Fruit fly (Drosophila melanogaster): ENCODE measurements around the gene Mgat2.

The Mgat2 gene

dm6 chr3R:30043139-30043744 lies 21.2 kb upstream of the Mgat2 start, which contains the start of gene Sry-delta (continued):
- no peak for TF ChIP-seq oc (tag; optimal IDR thresholded peaks at IDR 0.05)
- peak; percentile 41; the same call in 1 of the 3 replicates for TF ChIP-seq mld (GFP tag; IDR thresholded peaks at IDR 0.05; ENCODE audit: partially characterized antibody)
- peak; percentile 95 for TF ChIP-seq zfh2 (GFP tag; optimal IDR thresholded peaks at IDR 0.05)
- TF ChIP-seq Stat92E (GFP tag; optimal IDR thresholded peaks at IDR 0.05), result no peak
- peak; percentile 84 for TF ChIP-seq Chrac-16 (GFP tag; optimal IDR thresholded peaks at IDR 0.05)
- TF ChIP-seq CG10321 (GFP tag; IDR thresholded peaks at IDR 0.05), result peak; percentile 8; the same call in 1 of the 2 replicates
- peak; percentile 82 for TF ChIP-seq CG3281 (GFP tag; optimal IDR thresholded peaks at IDR 0.05)
- TF ChIP-seq Hmx (GFP tag; optimal IDR thresholded peaks at IDR 0.05), result no peak
- peak; percentile 80 for TF ChIP-seq zen (tag; optimal IDR thresholded peaks at IDR 0.05)
- peak; percentile 70 for TF ChIP-seq Myb (GFP tag; optimal IDR thresholded peaks at IDR 0.05)
- TF ChIP-seq bsh (GFP tag; optimal IDR thresholded peaks at IDR 0.05), result peak in 1 of 2 experiments; percentile 58
- peak; percentile 73; the same call in 2 of the 3 replicates for TF ChIP-seq zfh1 (GFP tag; IDR thresholded peaks at IDR 0.05)
- no peak for TF ChIP-seq pita (GFP tag; optimal IDR thresholded peaks at IDR 0.05)
- peak; percentile 84 for TF ChIP-seq bab2 (GFP tag; optimal IDR thresholded peaks at IDR 0.05)
- TF ChIP-seq lmd (GFP tag; IDR thresholded peaks at IDR 0.05), result peak; percentile 62; the same call in 1 of the 2 replicates
- peak; percentile 26 for TF ChIP-seq CG6813 (GFP tag; optimal IDR thresholded peaks at IDR 0.05)
- TF ChIP-seq Rfx (GFP tag; IDR thresholded peaks at IDR 0.05), result peak; percentile 92
- TF ChIP-seq tup (GFP tag; optimal IDR thresholded peaks at IDR 0.05), result peak; percentile 46
- TF ChIP-seq Meics (GFP tag; optimal IDR thresholded peaks at IDR 0.05), result peak; percentile 76
- TF ChIP-seq Usf (GFP tag; optimal IDR thresholded peaks at IDR 0.05), result no peak
- peak; percentile 31 for TF ChIP-seq CG4707 (GFP tag; optimal IDR thresholded peaks at IDR 0.05)
- TF ChIP-seq CG10431 (GFP tag; optimal IDR thresholded peaks at IDR 0.05), result peak; percentile 11
- TF ChIP-seq YL-1 (GFP tag; optimal IDR thresholded peaks at IDR 0.05), result peak; percentile 98
- peak; percentile 78 for TF ChIP-seq rib (GFP tag; IDR thresholded peaks at IDR 0.05)
- TF ChIP-seq Ets65A (GFP tag), result peak; percentile 99
- TF ChIP-seq psq (GFP tag; optimal IDR thresholded peaks at IDR 0.05), result peak; percentile 60
- peak; percentile 74 for TF ChIP-seq CG17186 (GFP tag; optimal IDR thresholded peaks at IDR 0.05)
- no peak for TF ChIP-seq Sox102F (GFP tag; optimal IDR thresholded peaks at IDR 0.05)
- peak; percentile 69 for TF ChIP-seq NK7.1 (GFP tag; optimal IDR thresholded peaks at IDR 0.05)
- peak; percentile 58 for TF ChIP-seq Atf-2 (GFP tag; optimal IDR thresholded peaks at IDR 0.05)
- peak; percentile 81 for TF ChIP-seq CG8924 (tag; optimal IDR thresholded peaks at IDR 0.05)
- TF ChIP-seq CG18262 (tag; optimal IDR thresholded peaks at IDR 0.05), result peak; percentile 63
- peak; percentile 83 for TF ChIP-seq CG7987 (GFP tag; optimal IDR thresholded peaks at IDR 0.05)
- TF ChIP-seq da (GFP tag; optimal IDR thresholded peaks at IDR 0.05), result peak; percentile 31
- TF ChIP-seq Aef1 (GFP tag; IDR thresholded peaks at IDR 0.05), result peak; percentile 75
- TF ChIP-seq gsb (GFP tag; IDR thresholded peaks at IDR 0.05), result 0 out of 2 replicates have a peak, but pooled peaks have one; percentile 8
- TF ChIP-seq bbx (GFP tag; IDR thresholded peaks at IDR 0.05; ENCODE audit: partially characterized antibody), result peak; percentile 77
- peak; percentile 85 for TF ChIP-seq CG8944 (GFP tag; optimal IDR thresholded peaks at IDR 0.05)
- TF ChIP-seq CG1832 (GFP tag; optimal IDR thresholded peaks at IDR 0.05), result no peak
- peak; percentile 69 for TF ChIP-seq CG4854 (GFP tag; optimal IDR thresholded peaks at IDR 0.05)
- TF ChIP-seq CG8478 (optimal IDR thresholded peaks at IDR 0.05), result no peak
- TF ChIP-seq kay (GFP tag; optimal IDR thresholded peaks at IDR 0.05), result peak; percentile 61
- peak; percentile 75 for TF ChIP-seq tgo (GFP tag; IDR thresholded peaks at IDR 0.05)
- TF ChIP-seq dmrt99B (tag; optimal IDR thresholded peaks at IDR 0.05), result no peak
- peak; percentile 24 for TF ChIP-seq gcm (GFP tag; optimal IDR thresholded peaks at IDR 0.05)

Measured in whole organism, embryonic.